Worm (Caenorhabditis elegans): ENCODE results near the gene rpn-9.

ce11 chrII:11221771-11222355 is 16.9 kb downstream of the rpn-9 start, which contains the start of gene plpr-1:
- TF ChIP-seq flt-1 (GFP tag; IDR thresholded peaks at IDR 0.05) (no peak), hmg-4 (GFP tag; optimal IDR thresholded peaks at IDR 0.05) (no peak), ceh-36 (tag; optimal IDR thresholded peaks at IDR 0.05) (no peak)

All from whole organism, early embryonic.